Worm (Caenorhabditis elegans) whole organism, young adult: ENCODE measurements around the gene pmp-2.

Source experiments
- B0019.2 ChIP-seq: fragments of 200-800 bp; sonication (Bioruptor generic); conservative IDR thresholded peaks from 2 replicates; pipeline ENCODE4 v1.3.6; 2022; ENCODE audit warnings: missing genetic modification reagents, missing genetic modification characterization, missing compliant biosample characterization
- B0336.3 ChIP-seq: fragments of 200-800 bp; sonication (Bioruptor generic); IDR thresholded peaks from 2 replicates; pipeline ENCODE4 v1.3.6; 2022; ENCODE audit warnings: missing genetic modification characterization, missing compliant biosample characterization
- F22D6.2 ChIP-seq: sonication (generic microtip); optimal IDR thresholded peaks from 2 replicates; lab custom pipeline; 2016; ENCODE audit warnings: mild to moderate bottlenecking, missing genetic modification characterization, missing compliant biosample characterization
- F52B5.7 ChIP-seq: sonication (generic microtip); optimal IDR thresholded peaks from 2 replicates; lab custom pipeline; 2016; ENCODE audit warnings: mild to moderate bottlenecking, missing genetic modification characterization, missing compliant biosample characterization
- F55B11.4 ChIP-seq: sonication (generic microtip); optimal IDR thresholded peaks from 2 replicates; lab custom pipeline; 2016; ENCODE audit warnings: missing compliant biosample characterization, missing genetic modification characterization, borderline replicate concordance; ENCODE audit not compliant: insufficient read depth
- Y67H2A.10 ChIP-seq: fragments of 200-800 bp; sonication (Bioruptor generic); conservative IDR thresholded peaks from 2 replicates; pipeline ENCODE4 v1.3.6; 2022; ENCODE audit warnings: missing genetic modification reagents, missing genetic modification characterization, missing compliant biosample characterization
- Y79H2A.3 ChIP-seq: fragments of 200-800 bp; sonication (Bioruptor generic); conservative IDR thresholded peaks from 2 replicates; pipeline ENCODE4 v1.3.6; 2022; ENCODE audit warnings: missing genetic modification reagents, missing genetic modification characterization, missing compliant biosample characterization
- Y95B8A.8 ChIP-seq: fragments of 200-800 bp; sonication (Bioruptor generic); IDR thresholded peaks from 2 replicates; pipeline ENCODE4 v1.3.6; 2022; ENCODE audit warnings: missing genetic modification reagents, missing genetic modification characterization, missing compliant biosample characterization
- aptf-2 ChIP-seq: fragments of 200-800 bp; sonication (Bioruptor generic); conservative IDR thresholded peaks from 2 replicates; pipeline ENCODE4 v1.3.6; 2022; ENCODE audit warnings: missing genetic modification reagents, missing genetic modification characterization, missing compliant biosample characterization
- athp-1 ChIP-seq: sonication (generic microtip); optimal IDR thresholded peaks from 2 replicates; lab custom pipeline; 2017; ENCODE audit warnings: mild to moderate bottlenecking, missing genetic modification characterization, missing compliant biosample characterization
- attf-3 ChIP-seq: fragments of 200-800 bp; sonication (Bioruptor generic); conservative IDR thresholded peaks from 2 replicates; pipeline ENCODE4 v1.3.6; 2022; ENCODE audit warnings: missing genetic modification reagents, missing genetic modification characterization, missing compliant biosample characterization
- attf-5 ChIP-seq: fragments of 200-800 bp; sonication (Bioruptor generic); optimal IDR thresholded peaks from 2 replicates; lab custom pipeline; 2018; ENCODE audit warnings: mild to moderate bottlenecking, missing genetic modification characterization, missing compliant biosample characterization
- cebp-1 ChIP-seq, 2 experiments: fragments of 200-800 bp in 1 of 2; sonication (Bioruptor generic) in 1 of 2; sonication (generic microtip) in 1 of 2; IDR thresholded peaks in 1 of 2; optimal IDR thresholded peaks in 1 of 2; 2 replicates each; pipeline versions ENCODE4 v1.3.6 to Lab custom; 2017 to 2022; ENCODE audit warnings: missing compliant biosample characterization in 2 of 2, missing genetic modification characterization in 2 of 2, mild to moderate bottlenecking in 1 of 2, missing genetic modification reagents in 1 of 2, moderate library complexity in 1 of 2
- cebp-2 ChIP-seq: fragments of 200-800 bp; sonication (Bioruptor generic); IDR thresholded peaks from 2 replicates; pipeline ENCODE4 v1.3.6; 2022; ENCODE audit warnings: missing genetic modification characterization, missing compliant biosample characterization
- ceh-27 ChIP-seq: fragments of 200-800 bp; sonication (Bioruptor generic); optimal IDR thresholded peaks from 2 replicates; lab custom pipeline; 2018; ENCODE audit warnings: mild to moderate bottlenecking, missing genetic modification characterization, moderate library complexity, missing compliant biosample characterization
- ceh-40 ChIP-seq: fragments of 200-800 bp; sonication (Bioruptor generic); IDR thresholded peaks from 2 replicates; pipeline ENCODE4 v1.3.6; 2022; ENCODE audit warnings: missing genetic modification characterization, missing compliant biosample characterization
- ceh-91 ChIP-seq: fragments of 200-800 bp; sonication (Bioruptor generic); IDR thresholded peaks from 2 replicates; pipeline ENCODE4 v1.3.6; 2022; ENCODE audit warnings: missing genetic modification reagents, missing genetic modification characterization, missing compliant biosample characterization
- chd-7 ChIP-seq: sonication (generic microtip); optimal IDR thresholded peaks from 2 replicates; lab custom pipeline; 2016; ENCODE audit warnings: mild to moderate bottlenecking, missing genetic modification characterization, moderate library complexity, missing compliant biosample characterization
- dox-1 ChIP-seq: fragments of 200-800 bp; sonication (Bioruptor generic); IDR thresholded peaks from 2 replicates; pipeline ENCODE4 v1.3.6; 2022; ENCODE audit warnings: missing genetic modification reagents, missing genetic modification characterization, missing compliant biosample characterization
- dpff-1 ChIP-seq: sonication (generic microtip); optimal IDR thresholded peaks from 2 replicates; lab custom pipeline; 2017; ENCODE audit warnings: mild to moderate bottlenecking, missing genetic modification characterization, missing compliant biosample characterization
- egrh-3 ChIP-seq: fragments of 200-800 bp; sonication (Bioruptor generic); IDR thresholded peaks from 2 replicates; pipeline ENCODE4 v1.3.6; 2022; ENCODE audit warnings: missing genetic modification reagents, missing genetic modification characterization, missing compliant biosample characterization
- hlh-12 ChIP-seq: sonication (generic microtip); optimal IDR thresholded peaks from 2 replicates; lab custom pipeline; 2016; ENCODE audit warnings: missing genetic modification characterization, missing compliant biosample characterization
- hmg-1.2 ChIP-seq: fragments of 200-800 bp; sonication (Bioruptor generic); IDR thresholded peaks from 2 replicates; pipeline ENCODE4 v1.3.6; 2022; ENCODE audit warnings: missing genetic modification reagents, missing genetic modification characterization, missing compliant biosample characterization
- let-526 ChIP-seq: fragments of 200-800 bp; sonication (Bioruptor generic); IDR thresholded peaks from 2 replicates; pipeline ENCODE4 v1.3.6; 2022; ENCODE audit warnings: missing genetic modification reagents, missing genetic modification characterization, missing compliant biosample characterization
- lin-54 ChIP-seq: fragments of 200-800 bp; sonication (Bioruptor generic); optimal IDR thresholded peaks from 2 replicates; lab custom pipeline; 2018; ENCODE audit warnings: mild to moderate bottlenecking, missing genetic modification characterization, missing compliant biosample characterization
- lsl-1 ChIP-seq: fragments of 200-800 bp; sonication (Bioruptor generic); optimal IDR thresholded peaks from 2 replicates; lab custom pipeline; 2018; ENCODE audit warnings: mild to moderate bottlenecking, missing genetic modification characterization, moderate library complexity, missing compliant biosample characterization
- lsy-27 ChIP-seq: sonication (generic microtip); optimal IDR thresholded peaks from 2 replicates; lab custom pipeline; 2017; ENCODE audit warnings: missing genetic modification characterization, mild to moderate bottlenecking, missing compliant biosample characterization, antibody characterized with exemption, missing genotype, borderline replicate concordance; ENCODE audit not compliant: insufficient read depth
- madf-10 ChIP-seq: sonication (generic microtip); optimal IDR thresholded peaks from 2 replicates; lab custom pipeline; 2016; ENCODE audit warnings: mild to moderate bottlenecking, missing genetic modification characterization, missing compliant biosample characterization
- nfya-2 ChIP-seq: fragments of 200-800 bp; sonication (Bioruptor generic); IDR thresholded peaks from 2 replicates; pipeline ENCODE4 v1.3.6; 2022; ENCODE audit warnings: missing genetic modification reagents, missing genetic modification characterization, missing compliant biosample characterization
- nhr-80 ChIP-seq: sonication (generic microtip); optimal IDR thresholded peaks from 2 replicates; lab custom pipeline; 2016; ENCODE audit warnings: missing genetic modification characterization, missing compliant biosample characterization
- pha-4 ChIP-seq: fragments of 150-350 bp; sonication (generic microtip); optimal IDR thresholded peaks from 2 replicates; lab custom pipeline; 2014; ENCODE audit warnings: missing biosample characterization, missing genetic modification reagents, missing genetic modification characterization
- rcor-1 ChIP-seq: fragments of 200-800 bp; sonication (Bioruptor generic); IDR thresholded peaks from 2 replicates; pipeline ENCODE4 v1.3.6; 2022; ENCODE audit warnings: missing genetic modification reagents, missing genetic modification characterization, missing compliant biosample characterization
- repo-1 ChIP-seq: sonication (generic microtip); optimal IDR thresholded peaks from 2 replicates; lab custom pipeline; 2017; ENCODE audit warnings: mild to moderate bottlenecking, missing genetic modification characterization, missing compliant biosample characterization
- rpc-1 ChIP-seq, 2 experiments: fragments of 150-350 bp in 1 of 2; sonication (generic microtip) in 1 of 2; optimal IDR thresholded peaks; 2 replicates each; lab custom pipeline; 2014 to 2018; ENCODE audit warnings: missing biosample characterization in 1 of 2, missing genetic modification characterization in 1 of 2, missing genetic modification reagents in 1 of 2, missing genotype in 1 of 2
- sdz-38 ChIP-seq: sonication (generic microtip); optimal IDR thresholded peaks from 2 replicates; lab custom pipeline; 2016; ENCODE audit warnings: missing genotype, missing genetic modification characterization, missing compliant biosample characterization
- somi-1 ChIP-seq: fragments of 200-800 bp; sonication (Bioruptor generic); optimal IDR thresholded peaks from 2 replicates; lab custom pipeline; 2018; ENCODE audit warnings: mild to moderate bottlenecking, missing genetic modification characterization, missing compliant biosample characterization
- sptf-2 ChIP-seq: fragments of 200-800 bp; sonication (Bioruptor generic); optimal IDR thresholded peaks from 2 replicates; lab custom pipeline; 2018; ENCODE audit warnings: mild to moderate bottlenecking, missing genetic modification characterization, missing compliant biosample characterization
- tbp1 ChIP-seq: fragments of 200-800 bp; sonication (Bioruptor generic); optimal IDR thresholded peaks from 2 replicates; lab custom pipeline; 2018; ENCODE audit warnings: mild to moderate bottlenecking, missing genetic modification characterization, missing compliant biosample characterization
- ztf-25 ChIP-seq: fragments of 200-800 bp; sonication (Bioruptor generic); IDR thresholded peaks from 2 replicates; pipeline ENCODE4 v1.3.6; 2022; ENCODE audit warnings: missing genetic modification reagents, missing genetic modification characterization, missing compliant biosample characterization

The pmp-2 gene

ce11 chrII:6840663-6841062, 46.9 kb downstream of the pmp-2 start:
- no peak for TF ChIP-seq let-526 (GFP tag; lab: Robert Waterston, UW)
- TF ChIP-seq nfya-2 (GFP tag; lab: Robert Waterston, UW): no peak
- TF ChIP-seq athp-1 (tag; lab: Kevin White, UChicago): no peak
- no peak for TF ChIP-seq rcor-1 (GFP tag; lab: Robert Waterston, UW)
- TF ChIP-seq ceh-40 (GFP tag; lab: Robert Waterston, UW): no peak
- no peak for TF ChIP-seq dpff-1
- no peak for TF ChIP-seq tbp1 (GFP tag; lab: Kevin White, UChicago)
- TF ChIP-seq F52B5.7 (tag; lab: Kevin White, UChicago): no peak
- no peak for TF ChIP-seq ztf-25
- no peak for TF ChIP-seq B0336.3
- TF ChIP-seq hlh-12 (tag; lab: Kevin White, UChicago): no peak
- no peak for TF ChIP-seq Y79H2A.3
- no peak for TF ChIP-seq egrh-3 (GFP tag; lab: Robert Waterston, UW)
- no peak for TF ChIP-seq attf-3 (GFP tag; lab: Robert Waterston, UW)

- TF ChIP-seq cebp-1 (GFP tag; IDR thresholded peaks at IDR 0.05; lab: Robert Waterston, UW) (no peak), cebp-1 (tag; optimal IDR thresholded peaks at IDR 0.05; lab: Kevin White, UChicago) (peak; percentile 38), sdz-38 (tag; lab: Kevin White, UChicago) (no peak), dox-1 (GFP tag; lab: Robert Waterston, UW) (no peak), hmg-1.2 (GFP tag; lab: Robert Waterston, UW) (peak; percentile 3; the same call in 1 of the 2 replicates), ceh-27 (GFP tag; lab: Kevin White, UChicago) (peak; percentile 0), somi-1 (GFP tag; lab: Kevin White, UChicago) (peak; percentile 22), nhr-80 (tag; lab: Kevin White, UChicago) (peak; percentile 16)
Observed at ce11 chrII:6838977-6839376, 48.6 kb downstream of the pmp-2 start.

ce11 chrII:6838270-6838878, 49.2 kb downstream of the pmp-2 start:
- TF ChIP-seq attf-5 (GFP tag; lab: Kevin White, UChicago) (no peak), chd-7 (tag; lab: Kevin White, UChicago) (peak; percentile 9), let-526 (GFP tag; lab: Robert Waterston, UW) (0 out of 2 replicates have a peak, but pooled peaks have one; percentile 29), lsl-1 (GFP tag; lab: Kevin White, UChicago) (no peak), aptf-2 (GFP tag; lab: Robert Waterston, UW) (no peak), Y95B8A.8 (GFP tag; lab: Robert Waterston, UW) (no peak), ceh-91 (no peak), rcor-1 (GFP tag; lab: Robert Waterston, UW) (no peak)

ce11 chrII:6836762-6837566, 50.6 kb downstream of the pmp-2 start:
- TF ChIP-seq lsy-27 (tag; lab: Kevin White, UChicago): no peak
- TF ChIP-seq chd-7 (tag; lab: Kevin White, UChicago): no peak
- no peak for TF ChIP-seq F55B11.4
- TF ChIP-seq Y67H2A.10 (GFP tag; lab: Robert Waterston, UW): no peak
- no peak for TF ChIP-seq repo-1 (tag; lab: Kevin White, UChicago)
- TF ChIP-seq nhr-80 (tag; lab: Kevin White, UChicago): peak; percentile 69
- no peak for TF ChIP-seq attf-5 (GFP tag; lab: Kevin White, UChicago)
- no peak for TF ChIP-seq sptf-2 (GFP tag; lab: Kevin White, UChicago)
- TF ChIP-seq let-526 (GFP tag; lab: Robert Waterston, UW): no peak
- TF ChIP-seq dpff-1: no peak
- peak; percentile 14 for TF ChIP-seq pha-4
- TF ChIP-seq lin-54 (GFP tag; lab: Kevin White, UChicago): no peak
- no peak for TF ChIP-seq F22D6.2
- TF ChIP-seq cebp-2: no peak
- TF ChIP-seq rpc-1 (optimal IDR thresholded peaks at IDR 0.05; lab: Kevin White, UChicago): no peak
- TF ChIP-seq rpc-1 (tag; optimal IDR thresholded peaks at IDR 0.05; lab: Kevin White, UChicago): no peak
- no peak for TF ChIP-seq B0019.2 (GFP tag; lab: Robert Waterston, UW)
- no peak for TF ChIP-seq tbp1 (GFP tag; lab: Kevin White, UChicago)
- TF ChIP-seq madf-10 (tag; lab: Kevin White, UChicago): no peak
- TF ChIP-seq ztf-25: no peak
- TF ChIP-seq athp-1 (tag; lab: Kevin White, UChicago): no peak
- 0 out of 2 replicates have a peak, but pooled peaks have one; percentile 5 for TF ChIP-seq dox-1 (GFP tag; lab: Robert Waterston, UW)
